Worm (Caenorhabditis elegans): ENCODE data around the gene srh-33.

ce11 chrV:414630-415029 is 28.5 kb downstream of the srh-33 start, which contains the start of gene dod-19:
- no peak for TF ChIP-seq unc-62 (GFP tag; optimal IDR thresholded peaks at IDR 0.05)
- TF ChIP-seq zag-1 (tag; optimal IDR thresholded peaks at IDR 0.05), result no peak
- TF ChIP-seq aly-2 (tag; optimal IDR thresholded peaks at IDR 0.05), result no peak
- TF ChIP-seq lin-13 (GFP tag; optimal IDR thresholded peaks at IDR 0.05), result no peak
- TF ChIP-seq nhr-237 (tag; optimal IDR thresholded peaks at IDR 0.05), result no peak
- TF ChIP-seq nhr-11 (tag; optimal IDR thresholded peaks at IDR 0.05), result no peak
- no peak for TF ChIP-seq unc-55 (GFP tag; optimal IDR thresholded peaks at IDR 0.05)
